Worm (Caenorhabditis elegans) whole organism, L1 larva: ENCODE measurements around the gene che-12.

Experiments used
- C04F5.9 ChIP-seq: sonication (generic microtip); optimal IDR thresholded peaks from 2 replicates; lab custom pipeline; 2016; ENCODE audit warnings: missing genetic modification characterization, missing compliant biosample characterization
- C16A3.4 ChIP-seq: fragments of 150-350 bp; optimal IDR thresholded peaks from 2 replicates; lab custom pipeline; 2014; ENCODE audit warnings: missing biosample characterization, missing genetic modification characterization
- C34B4.2 ChIP-seq: sonication (generic microtip); optimal IDR thresholded peaks from 2 replicates; lab custom pipeline; 2017; ENCODE audit warnings: mild to moderate bottlenecking, missing genetic modification characterization, missing compliant biosample characterization
- Y116A8C.19 ChIP-seq: sonication (generic microtip); optimal IDR thresholded peaks from 2 replicates; lab custom pipeline; 2016; ENCODE audit warnings: missing compliant biosample characterization, missing genetic modification characterization, borderline replicate concordance
- alr-1 ChIP-seq: fragments of 200-800 bp; sonication (Bioruptor generic); optimal IDR thresholded peaks from 2 replicates; lab custom pipeline; 2018; ENCODE audit warnings: borderline replicate concordance, mild to moderate bottlenecking, missing genetic modification characterization, missing compliant biosample characterization
- ceh-63 ChIP-seq: fragments of 200-800 bp; sonication (Bioruptor generic); optimal IDR thresholded peaks from 2 replicates; lab custom pipeline; 2018; ENCODE audit warnings: mild to moderate bottlenecking, missing genetic modification characterization, missing compliant biosample characterization
- ceh-82 ChIP-seq, 3 experiments: fragments of 150-350 bp in 1 of 3; sonication (generic microtip) in 2 of 3; optimal IDR thresholded peaks; 2 replicates each; lab custom pipeline; 2014 to 2017; ENCODE audit warnings: missing biosample characterization in 3 of 3, missing genetic modification characterization in 3 of 3
- ceh-88 ChIP-seq: fragments of 200-800 bp; sonication (Bioruptor generic); IDR thresholded peaks from 2 replicates; pipeline ENCODE4 v1.3.6; 2022; ENCODE audit warnings: missing genetic modification characterization, missing compliant biosample characterization
- ces-1 ChIP-seq: fragments of 150-350 bp; optimal IDR thresholded peaks from 2 replicates; lab custom pipeline; 2014; ENCODE audit warnings: missing biosample characterization, missing genetic modification reagents, missing genetic modification characterization
- dpl-1 ChIP-seq, 3 experiments: fragments of 150-350 bp in 2 of 3; sonication (generic microtip) in 1 of 3; optimal IDR thresholded peaks; 2 replicates each; lab custom pipeline; 2014 to 2017; ENCODE audit warnings: missing biosample characterization in 3 of 3, missing genetic modification characterization in 3 of 3, missing genetic modification reagents in 3 of 3
- dsc-1 ChIP-seq: sonication (generic microtip); optimal IDR thresholded peaks from 2 replicates; lab custom pipeline; 2016; ENCODE audit warnings: mild to moderate bottlenecking, missing genetic modification characterization, missing compliant biosample characterization
- efl-1 ChIP-seq, 4 experiments: fragments of 150-350 bp; optimal IDR thresholded peaks in 3 of 4; peaks in 1 of 4; 1 replicate in 1 of 4; 2 replicates in 3 of 4; lab custom pipeline; 2014; ENCODE audit warnings: missing biosample characterization in 2 of 4, missing genetic modification characterization in 2 of 4, missing genetic modification reagents in 2 of 4
- efl-3 ChIP-seq: fragments of 200-800 bp; sonication (Bioruptor generic); optimal IDR thresholded peaks from 2 replicates; lab custom pipeline; 2018; ENCODE audit warnings: mild to moderate bottlenecking, missing genetic modification characterization, missing compliant biosample characterization
- elt-3 ChIP-seq, 6 experiments: fragments of 150-350 bp in 1 of 6; sonication (generic microtip); optimal IDR thresholded peaks; 2 replicates each; lab custom pipeline; 2017 to 2018; ENCODE audit warnings: missing biosample characterization in 6 of 6, missing genetic modification characterization in 6 of 6, inconsistent platforms in 1 of 6
- fkh-4 ChIP-seq: sonication (generic microtip); optimal IDR thresholded peaks from 2 replicates; lab custom pipeline; 2016; ENCODE audit warnings: missing compliant biosample characterization, missing genetic modification characterization, borderline replicate concordance
- grh-1 ChIP-seq: fragments of 200-800 bp; sonication (Bioruptor generic); IDR thresholded peaks from 2 replicates; pipeline ENCODE4 v1.3.6; 2022; ENCODE audit warnings: missing genetic modification reagents, missing genetic modification characterization, missing compliant biosample characterization
- hlh-4 ChIP-seq: sonication (generic microtip); optimal IDR thresholded peaks from 2 replicates; lab custom pipeline; 2016; ENCODE audit warnings: mild to moderate bottlenecking, missing genetic modification characterization, missing compliant biosample characterization
- hpl-2 ChIP-seq: fragments of 150-350 bp; optimal IDR thresholded peaks from 2 replicates; lab custom pipeline; 2014; ENCODE audit warnings: missing biosample characterization, missing genetic modification reagents, missing genetic modification characterization
- irx-1 ChIP-seq: sonication (generic microtip); optimal IDR thresholded peaks from 2 replicates; lab custom pipeline; 2016; ENCODE audit warnings: missing genetic modification characterization, missing compliant biosample characterization
- lin-15B ChIP-seq: fragments of 150-350 bp; sonication (generic microtip); optimal IDR thresholded peaks from 3 replicates; lab custom pipeline; 2014; ENCODE audit warnings: missing biosample characterization, missing genetic modification characterization
- lin-35 ChIP-seq, 2 experiments: fragments of 150-350 bp; optimal IDR thresholded peaks; 2 replicates each; lab custom pipeline; 2014; ENCODE audit warnings: missing biosample characterization in 2 of 2, missing genetic modification characterization in 2 of 2, missing genetic modification reagents in 2 of 2
- lir-3 ChIP-seq: sonication (generic microtip); optimal IDR thresholded peaks from 2 replicates; lab custom pipeline; 2016; ENCODE audit warnings: mild to moderate bottlenecking, missing genetic modification characterization, moderate library complexity, missing compliant biosample characterization; ENCODE audit not compliant: poor library complexity
- lsy-2 ChIP-seq, 2 experiments: fragments of 150-350 bp; optimal IDR thresholded peaks; 2 replicates each; lab custom pipeline; 2014; ENCODE audit warnings: missing biosample characterization in 2 of 2, missing genetic modification characterization in 2 of 2
- mab-9 ChIP-seq: fragments of 200-800 bp; sonication (Bioruptor generic); IDR thresholded peaks from 2 replicates; pipeline ENCODE4 v1.3.6; 2022; ENCODE audit warnings: missing genetic modification reagents, missing genetic modification characterization, missing compliant biosample characterization
- mdl-1 ChIP-seq, 2 experiments: fragments of 150-350 bp; optimal IDR thresholded peaks; 2 replicates each; lab custom pipeline; 2014 to 2017; ENCODE audit warnings: missing biosample characterization in 2 of 2, missing genetic modification characterization in 2 of 2, inconsistent platforms in 1 of 2
- mep-1 ChIP-seq: fragments of 150-350 bp; optimal IDR thresholded peaks from 2 replicates; lab custom pipeline; 2014; ENCODE audit warnings: missing biosample characterization, missing genetic modification characterization
- nhr-19 ChIP-seq: fragments of 200-800 bp; sonication (Bioruptor generic); conservative IDR thresholded peaks from 2 replicates; pipeline ENCODE4 v1.3.6; 2022; ENCODE audit warnings: missing genetic modification characterization, missing compliant biosample characterization
- nhr-237 ChIP-seq: fragments of 150-350 bp; optimal IDR thresholded peaks from 2 replicates; lab custom pipeline; 2014; ENCODE audit warnings: missing biosample characterization, missing genetic modification characterization
- nhr-47 ChIP-seq: sonication (generic microtip); optimal IDR thresholded peaks from 2 replicates; lab custom pipeline; 2016; ENCODE audit warnings: mild to moderate bottlenecking, missing genetic modification characterization, moderate library complexity, missing compliant biosample characterization
- nhr-76 ChIP-seq: sonication (generic microtip); optimal IDR thresholded peaks from 2 replicates; lab custom pipeline; 2017; ENCODE audit warnings: missing biosample characterization, missing genetic modification characterization
- nhr-77 ChIP-seq: fragments of 150-350 bp; optimal IDR thresholded peaks from 2 replicates; lab custom pipeline; 2014; ENCODE audit warnings: missing biosample characterization, missing genetic modification characterization
- nhr-85 ChIP-seq: sonication (generic microtip); peaks from one replicate; lab custom pipeline; 2016; ENCODE audit warnings: missing genetic modification characterization, inconsistent platforms, missing compliant biosample characterization
- pax-3 ChIP-seq: fragments of 200-800 bp; sonication (Bioruptor generic); optimal IDR thresholded peaks from 2 replicates; lab custom pipeline; 2018; ENCODE audit warnings: mild to moderate bottlenecking, missing genetic modification characterization, moderate library complexity, missing compliant biosample characterization
- pqm-1 ChIP-seq: sonication (generic microtip); optimal IDR thresholded peaks from 3 replicates; lab custom pipeline; 2017; ENCODE audit warnings: missing biosample characterization, missing genetic modification characterization
- rnt-1 ChIP-seq: sonication (generic microtip); optimal IDR thresholded peaks from 2 replicates; lab custom pipeline; 2016; ENCODE audit warnings: mild to moderate bottlenecking, missing genetic modification characterization, moderate library complexity, missing compliant biosample characterization
- skn-1 ChIP-seq: fragments of 150-350 bp; optimal IDR thresholded peaks from 2 replicates; lab custom pipeline; 2014; ENCODE audit warnings: missing biosample characterization, missing genetic modification characterization
- sox-4 ChIP-seq: sonication (generic microtip); optimal IDR thresholded peaks from 2 replicates; lab custom pipeline; 2016; ENCODE audit warnings: missing genetic modification characterization, missing compliant biosample characterization
- swsn-7 ChIP-seq: sonication (generic microtip); optimal IDR thresholded peaks from 2 replicates; lab custom pipeline; 2016; ENCODE audit warnings: missing genetic modification characterization, missing compliant biosample characterization
- tbx-2 ChIP-seq: sonication (generic microtip); optimal IDR thresholded peaks from 2 replicates; lab custom pipeline; 2016; ENCODE audit warnings: missing genetic modification characterization, missing compliant biosample characterization
- unc-86 ChIP-seq: sonication (generic microtip); optimal IDR thresholded peaks from 2 replicates; lab custom pipeline; 2016; ENCODE audit warnings: missing genetic modification characterization, missing compliant biosample characterization
- vab-15 ChIP-seq: sonication (generic microtip); optimal IDR thresholded peaks from 2 replicates; lab custom pipeline; 2017; ENCODE audit warnings: missing genotype, mild to moderate bottlenecking, missing genetic modification characterization, missing compliant biosample characterization
- zag-1 ChIP-seq: fragments of 150-350 bp; optimal IDR thresholded peaks from 2 replicates; lab custom pipeline; 2014; ENCODE audit warnings: missing biosample characterization, missing genetic modification characterization
- zip-4 ChIP-seq: fragments of 200-800 bp; sonication (Bioruptor generic); optimal IDR thresholded peaks from 2 replicates; lab custom pipeline; 2018; ENCODE audit warnings: mild to moderate bottlenecking, missing genetic modification characterization, moderate library complexity, missing compliant biosample characterization
- ztf-11 ChIP-seq, 2 experiments: sonication (generic microtip); optimal IDR thresholded peaks; 2 replicates each; lab custom pipeline; 2016 to 2017; ENCODE audit warnings: missing genetic modification characterization in 2 of 2, missing biosample characterization in 1 of 2, missing compliant biosample characterization in 1 of 2

che-12 gene

DNA sequence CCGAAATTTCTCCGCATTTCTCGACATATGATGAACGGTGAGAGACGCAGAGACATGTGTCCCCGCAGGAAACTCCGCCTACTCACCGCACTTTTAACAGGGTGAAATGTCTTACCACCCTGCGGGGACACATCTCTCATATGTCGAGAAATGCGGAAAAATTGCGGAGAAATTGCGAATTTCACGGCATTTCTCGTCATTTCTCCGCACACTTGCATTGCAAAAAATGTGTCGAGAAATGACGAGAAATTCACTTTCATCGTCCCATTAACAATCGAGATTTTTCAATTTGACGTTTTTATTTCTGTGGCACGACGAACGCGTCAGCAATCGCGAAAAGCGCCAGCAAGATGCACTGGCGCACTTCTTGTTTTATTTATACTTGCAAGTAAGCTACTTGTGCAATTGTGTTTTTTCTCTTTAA lies 34.7 kb upstream of the che-12 start, which contains the start of gene K07C5.13 (continued):
- peak; percentile 84 for TF ChIP-seq mab-9 (GFP tag; lab: Robert Waterston, UW)
- peak; percentile 89 for TF ChIP-seq grh-1 (GFP tag; lab: Robert Waterston, UW)
- peak; percentile 87 for TF ChIP-seq nhr-47 (tag; lab: Kevin White, UChicago)
- peak; percentile 72 for TF ChIP-seq unc-86
- TF ChIP-seq nhr-85 (tag; lab: Kevin White, UChicago) = peak; percentile 85
- peak; percentile 44 to 72 (median 72) for TF ChIP-seq dpl-1 (GFP tag; optimal IDR thresholded peaks at IDR 0.05; lab: Kevin White, UChicago)
- peak; percentile 62 for TF ChIP-seq zip-4 (GFP tag; lab: Kevin White, UChicago)
- peak; percentile 70 to 71 for TF ChIP-seq lsy-2 (tag; optimal IDR thresholded peaks at IDR 0.05; lab: Kevin White, UChicago)
- TF ChIP-seq swsn-7 (tag; lab: Kevin White, UChicago) = peak; percentile 88
- TF ChIP-seq elt-3 (tag; optimal IDR thresholded peaks at IDR 0.05; lab: Kevin White, UChicago) = peak in 1 of 6 experiments; percentile 29
- peak; percentile 17 for TF ChIP-seq C04F5.9
- peak; percentile 10 for TF ChIP-seq C34B4.2 (tag; lab: Kevin White, UChicago)
- peak; percentile 83 for TF ChIP-seq dsc-1
- peak; percentile 49 for TF ChIP-seq lir-3 (tag; lab: Kevin White, UChicago)
- TF ChIP-seq fkh-4 (tag; lab: Kevin White, UChicago) = peak; percentile 55
- TF ChIP-seq ceh-82 (tag; optimal IDR thresholded peaks at IDR 0.05; lab: Kevin White, UChicago) = peak; percentile 26 to 74 (median 58)
- TF ChIP-seq sox-4 (tag; lab: Kevin White, UChicago) = peak; percentile 36
- TF ChIP-seq irx-1 (tag; lab: Kevin White, UChicago) = peak; percentile 79
- peak in 1 of 2 experiments; percentile 18 for TF ChIP-seq mdl-1 (tag; optimal IDR thresholded peaks at IDR 0.05; lab: Kevin White, UChicago)
- peak; percentile 42 for TF ChIP-seq lin-15B (tag; lab: Kevin White, UChicago)
- TF ChIP-seq nhr-19 (GFP tag; lab: Robert Waterston, UW) = peak; percentile 86

ce11 chrV:10339200-10339599 lies 32.0 kb upstream of the che-12 start, which contains the start of gene K07C5.2:
K07C5.2 (plus strand) TSS chrV:10339500.
- TF ChIP-seq dsc-1 = no peak

DNA sequence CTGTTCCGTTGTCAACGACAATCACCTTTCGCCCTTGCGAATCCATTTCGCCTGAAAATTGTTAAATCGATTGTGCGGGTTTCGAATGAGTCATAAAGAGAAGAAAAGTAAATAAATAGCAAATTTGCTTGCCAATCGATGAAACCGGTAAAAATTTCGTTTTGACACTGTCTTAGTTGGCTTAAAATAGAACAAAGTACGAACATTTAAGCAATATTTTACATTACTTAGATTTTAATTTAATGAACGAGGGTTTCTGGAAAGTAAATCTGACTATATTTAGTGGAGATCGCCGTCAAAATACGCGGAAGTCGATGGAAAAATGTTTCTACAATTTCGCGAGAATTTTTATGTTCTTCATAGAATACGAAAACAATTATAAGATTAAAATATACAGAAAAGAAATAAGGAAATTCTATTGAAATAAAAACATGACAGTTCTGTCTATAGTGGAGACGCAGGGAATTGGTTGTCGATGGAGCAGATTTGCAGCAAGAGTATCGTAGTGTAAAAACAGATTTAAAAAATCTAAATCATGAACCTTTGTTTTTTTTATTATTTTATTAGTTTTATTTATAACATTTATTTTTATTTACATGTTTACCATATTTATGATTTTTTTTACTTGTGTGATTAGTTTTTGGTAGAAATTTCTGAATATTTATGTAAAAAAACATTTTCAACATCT lies 31.3 kb upstream of the che-12 start, which contains the start of gene arx-2:
Gene arx-2 (minus strand): TSS at position 51 of the 688 bp plus-strand sequence.
- TF ChIP-seq hlh-4 = no peak
- TF ChIP-seq tbx-2 (tag; lab: Kevin White, UChicago) = no peak
- TF ChIP-seq nhr-85 (tag; lab: Kevin White, UChicago) = peak; percentile 16
- TF ChIP-seq nhr-77 = no peak
- no peak for TF ChIP-seq efl-3 (GFP tag; lab: Kevin White, UChicago)
- TF ChIP-seq ceh-88 = no peak
- TF ChIP-seq hpl-2 (GFP tag; lab: Kevin White, UChicago) = no peak
- no peak for TF ChIP-seq vab-15 (tag; lab: Kevin White, UChicago)
- peak; percentile 12 for TF ChIP-seq nhr-47 (tag; lab: Kevin White, UChicago)
- TF ChIP-seq lin-15B (tag; lab: Kevin White, UChicago) = peak; percentile 54
- TF ChIP-seq lin-35 (GFP tag; optimal IDR thresholded peaks at IDR 0.05; lab: Kevin White, UChicago) = peak; percentile 32 to 39
- no peak for TF ChIP-seq mab-9 (GFP tag; lab: Robert Waterston, UW)
- no peak for TF ChIP-seq alr-1 (tag; lab: Kevin White, UChicago)
- TF ChIP-seq sox-4 (tag; lab: Kevin White, UChicago) = no peak
- no peak for TF ChIP-seq fkh-4 (tag; lab: Kevin White, UChicago)
- TF ChIP-seq rnt-1 (tag; lab: Kevin White, UChicago) = peak; percentile 16
- peak; percentile 40 to 44 for TF ChIP-seq efl-1 (optimal IDR thresholded peaks at IDR 0.05; lab: Kevin White, UChicago)
- peak; percentile 49 to 85 for TF ChIP-seq efl-1 (GFP tag; optimal IDR thresholded peaks at IDR 0.05 in 1 of 2; lab: Kevin White, UChicago)
- no peak for TF ChIP-seq swsn-7 (tag; lab: Kevin White, UChicago)
- TF ChIP-seq lsy-2 (tag; optimal IDR thresholded peaks at IDR 0.05; lab: Kevin White, UChicago) = peak; percentile 32 to 68
- TF ChIP-seq mep-1 = peak; percentile 58
- TF ChIP-seq lir-3 (tag; lab: Kevin White, UChicago) = no peak
- TF ChIP-seq ceh-63 (GFP tag; lab: Kevin White, UChicago) = no peak
- TF ChIP-seq Y116A8C.19 (tag; lab: Kevin White, UChicago) = no peak
- no peak for TF ChIP-seq nhr-237
- peak; percentile 68 for TF ChIP-seq C16A3.4 (tag; lab: Kevin White, UChicago)
- TF ChIP-seq nhr-76 (tag; lab: Kevin White, UChicago) = no peak
- TF ChIP-seq ces-1 (GFP tag; lab: Kevin White, UChicago) = no peak
- TF ChIP-seq skn-1 (tag; lab: Kevin White, UChicago) = peak; percentile 61
- TF ChIP-seq C34B4.2 (tag; lab: Kevin White, UChicago) = no peak
- TF ChIP-seq zag-1 (tag; lab: Kevin White, UChicago) = no peak
- no peak for TF ChIP-seq pqm-1 (tag; lab: Kevin White, UChicago)
- no peak for TF ChIP-seq ztf-11 (tag; optimal IDR thresholded peaks at IDR 0.05; lab: Kevin White, UChicago)
- TF ChIP-seq pax-3 = no peak
